Worm (Caenorhabditis elegans) whole organism, mixed stage, embryonic: ENCODE results near the gene trxr-2.

Experiments
- M03D4.4 ChIP-seq: sonication (generic microtip); optimal IDR thresholded peaks from 2 replicates; lab custom pipeline; 2017; ENCODE audit warnings: mild to moderate bottlenecking, missing genetic modification characterization, missing compliant biosample characterization
- bed-3 ChIP-seq: fragments of 200-800 bp; sonication (Bioruptor generic); optimal IDR thresholded peaks from 3 replicates; lab custom pipeline; 2018; ENCODE audit warnings: mild to moderate bottlenecking, missing genetic modification characterization, moderate library complexity, missing compliant biosample characterization
- blmp-1 ChIP-seq: fragments of 150-350 bp; optimal IDR thresholded peaks from 2 replicates; lab custom pipeline; 2014; ENCODE audit warnings: missing biosample characterization, missing genetic modification characterization
- ceh-39 ChIP-seq: fragments of 150-350 bp; optimal IDR thresholded peaks from 2 replicates; lab custom pipeline; 2014; ENCODE audit warnings: missing biosample characterization, missing genetic modification characterization
- ceh-43 ChIP-seq: fragments of 200-800 bp; sonication (Bioruptor generic); optimal IDR thresholded peaks from 2 replicates; lab custom pipeline; 2018; ENCODE audit warnings: mild to moderate bottlenecking, missing genetic modification characterization, moderate library complexity, missing compliant biosample characterization
- ceh-83 ChIP-seq: fragments of 200-800 bp; sonication (Bioruptor generic); optimal IDR thresholded peaks from 2 replicates; lab custom pipeline; 2018; ENCODE audit warnings: mild to moderate bottlenecking, missing genetic modification characterization, missing compliant biosample characterization
- ces-1 ChIP-seq: fragments of 150-350 bp; optimal IDR thresholded peaks from 2 replicates; lab custom pipeline; 2014; ENCODE audit warnings: missing biosample characterization, missing genetic modification reagents, missing genetic modification characterization
- cnd-1 ChIP-seq: fragments of 200-800 bp; sonication (Bioruptor generic); optimal IDR thresholded peaks from 2 replicates; lab custom pipeline; 2018; ENCODE audit warnings: mild to moderate bottlenecking, missing genetic modification characterization, missing compliant biosample characterization
- drap-1 ChIP-seq: fragments of 200-800 bp; sonication (Bioruptor generic); optimal IDR thresholded peaks from 3 replicates; lab custom pipeline; 2018; ENCODE audit warnings: mild to moderate bottlenecking, missing genetic modification characterization, missing compliant biosample characterization
- elt-1 ChIP-seq: sonication (generic microtip); optimal IDR thresholded peaks from 2 replicates; lab custom pipeline; 2017; ENCODE audit warnings: missing genetic modification characterization, mild to moderate bottlenecking, missing compliant biosample characterization, antibody characterized with exemption, moderate library complexity, borderline replicate concordance; ENCODE audit not compliant: insufficient read depth
- elt-3 ChIP-seq: fragments of 150-350 bp; optimal IDR thresholded peaks from 2 replicates; lab custom pipeline; 2014; ENCODE audit warnings: missing biosample characterization, missing genetic modification characterization
- flh-1 ChIP-seq: fragments of 200-800 bp; sonication (Bioruptor generic); optimal IDR thresholded peaks from 2 replicates; lab custom pipeline; 2018; ENCODE audit warnings: mild to moderate bottlenecking, missing genetic modification characterization, moderate library complexity, missing compliant biosample characterization
- ham-2 ChIP-seq: fragments of 200-800 bp; sonication (Bioruptor generic); optimal IDR thresholded peaks from 2 replicates; lab custom pipeline; 2018; ENCODE audit warnings: mild to moderate bottlenecking, missing genetic modification characterization, missing compliant biosample characterization
- hlh-1 ChIP-seq: fragments of 150-350 bp; optimal IDR thresholded peaks from 2 replicates; lab custom pipeline; 2014; ENCODE audit warnings: missing biosample characterization, missing genetic modification reagents, missing genetic modification characterization
- lin-13 ChIP-seq: fragments of 150-350 bp; optimal IDR thresholded peaks from 2 replicates; lab custom pipeline; 2014; ENCODE audit warnings: missing biosample characterization, missing genetic modification characterization
- lin-32 ChIP-seq: fragments of 200-800 bp; sonication (Bioruptor generic); optimal IDR thresholded peaks from 2 replicates; lab custom pipeline; 2018; ENCODE audit warnings: mild to moderate bottlenecking, missing genetic modification characterization, missing compliant biosample characterization
- lsy-2 ChIP-seq: fragments of 150-350 bp; optimal IDR thresholded peaks from 2 replicates; lab custom pipeline; 2014; ENCODE audit warnings: missing biosample characterization, missing genetic modification characterization
- mab-5 ChIP-seq: fragments of 150-350 bp; optimal IDR thresholded peaks from 2 replicates; lab custom pipeline; 2014; ENCODE audit warnings: missing biosample characterization, missing genetic modification characterization
- mep-1 ChIP-seq: fragments of 150-350 bp; optimal IDR thresholded peaks from 2 replicates; lab custom pipeline; 2017; ENCODE audit warnings: missing biosample characterization, missing genetic modification reagents, missing genetic modification characterization, inconsistent platforms
- mls-2 ChIP-seq: sonication (generic microtip); optimal IDR thresholded peaks from 2 replicates; lab custom pipeline; 2016; ENCODE audit warnings: mild to moderate bottlenecking, missing genetic modification characterization, moderate library complexity, missing compliant biosample characterization
- nhr-12 ChIP-seq: fragments of 150-350 bp; optimal IDR thresholded peaks from 2 replicates; lab custom pipeline; 2014; ENCODE audit warnings: missing biosample characterization, missing genetic modification characterization
- nhr-2 ChIP-seq: fragments of 150-350 bp; optimal IDR thresholded peaks from 2 replicates; lab custom pipeline; 2014; ENCODE audit warnings: missing biosample characterization, missing genetic modification characterization
- nhr-237 ChIP-seq: fragments of 150-350 bp; optimal IDR thresholded peaks from 2 replicates; lab custom pipeline; 2014; ENCODE audit warnings: missing biosample characterization, missing genetic modification characterization
- nhr-28 ChIP-seq: fragments of 150-350 bp; optimal IDR thresholded peaks from 2 replicates; lab custom pipeline; 2014; ENCODE audit warnings: missing biosample characterization, missing genetic modification characterization
- nhr-76 ChIP-seq: sonication (generic microtip); optimal IDR thresholded peaks from 2 replicates; lab custom pipeline; 2017; ENCODE audit warnings: missing biosample characterization, missing genetic modification characterization
- pha-4 ChIP-seq: fragments of 150-350 bp; optimal IDR thresholded peaks from 2 replicates; lab custom pipeline; 2018; ENCODE audit warnings: missing biosample characterization, missing genetic modification reagents, missing genetic modification characterization
- sem-2 ChIP-seq: fragments of 200-800 bp; sonication (Bioruptor generic); optimal IDR thresholded peaks from 2 replicates; lab custom pipeline; 2018; ENCODE audit warnings: mild to moderate bottlenecking, missing genetic modification characterization, missing compliant biosample characterization
- snpc-4 ChIP-seq: fragments of 150-350 bp; optimal IDR thresholded peaks from 2 replicates; lab custom pipeline; 2014; ENCODE audit warnings: missing biosample characterization, missing genetic modification characterization
- sptf-1 ChIP-seq: sonication (generic microtip); optimal IDR thresholded peaks from 2 replicates; lab custom pipeline; 2017; ENCODE audit warnings: mild to moderate bottlenecking, missing genetic modification characterization, moderate library complexity, missing compliant biosample characterization
- tbx-8 ChIP-seq: fragments of 200-800 bp; sonication (Bioruptor generic); optimal IDR thresholded peaks from 2 replicates; lab custom pipeline; 2018; ENCODE audit warnings: mild to moderate bottlenecking, missing genetic modification characterization, moderate library complexity, missing compliant biosample characterization
- unc-120 ChIP-seq: sonication (generic microtip); optimal IDR thresholded peaks from 2 replicates; lab custom pipeline; 2017; ENCODE audit warnings: missing genetic modification characterization, missing compliant biosample characterization; ENCODE audit not compliant: poor library complexity, severe bottlenecking
- unc-39 ChIP-seq: fragments of 150-350 bp; optimal IDR thresholded peaks from 2 replicates; lab custom pipeline; 2014; ENCODE audit warnings: missing biosample characterization, missing genetic modification characterization
- unc-62 ChIP-seq: fragments of 150-350 bp; optimal IDR thresholded peaks from 2 replicates; lab custom pipeline; 2014; ENCODE audit warnings: missing biosample characterization, missing genetic modification reagents, missing genetic modification characterization
- zip-8 ChIP-seq: fragments of 150-350 bp; optimal IDR thresholded peaks from 2 replicates; lab custom pipeline; 2014; ENCODE audit warnings: missing biosample characterization, missing genetic modification characterization
- ztf-11 ChIP-seq: fragments of 150-350 bp; optimal IDR thresholded peaks from 2 replicates; lab custom pipeline; 2014; ENCODE audit warnings: missing biosample characterization, missing genetic modification characterization

The trxr-2 gene

ce11 chrIII:8913469-8913868 lies at the start of gene trxr-2:
trxr-2 (plus strand) TSS chrIII:8913769.
- TF ChIP-seq bed-3 (no peak), nhr-28 (tag; lab: Kevin White, UChicago) (no peak), sptf-1 (tag; lab: Kevin White, UChicago) (no peak), unc-62 (no peak), nhr-2 (tag; lab: Kevin White, UChicago) (no peak), elt-1 (tag; lab: Kevin White, UChicago) (no peak), nhr-237 (tag; lab: Kevin White, UChicago) (no peak), hlh-1 (no peak), sem-2 (no peak), elt-3 (tag; lab: Kevin White, UChicago) (no peak)

ce11 chrIII:8865294-8865766 lies 48.2 kb upstream of the trxr-2 start:
- TF ChIP-seq nhr-76 (tag; lab: Kevin White, UChicago) = no peak
- no peak for TF ChIP-seq ceh-39 (tag; lab: Kevin White, UChicago)
- TF ChIP-seq hlh-1 = peak; percentile 70
- TF ChIP-seq unc-39 (tag; lab: Kevin White, UChicago) = no peak
- peak; percentile 74 for TF ChIP-seq drap-1 (GFP tag; lab: Kevin White, UChicago)
- TF ChIP-seq lsy-2 (tag; lab: Kevin White, UChicago) = no peak
- no peak for TF ChIP-seq nhr-237 (tag; lab: Kevin White, UChicago)
- no peak for TF ChIP-seq ztf-11 (tag; lab: Kevin White, UChicago)
- peak; percentile 60 for TF ChIP-seq M03D4.4
- peak; percentile 50 for TF ChIP-seq ham-2 (GFP tag; lab: Kevin White, UChicago)
- peak; percentile 60 for TF ChIP-seq unc-62
- no peak for TF ChIP-seq tbx-8 (GFP tag; lab: Kevin White, UChicago)
- TF ChIP-seq unc-120 (tag; lab: Kevin White, UChicago) = peak; percentile 84
- TF ChIP-seq lin-13 (tag; lab: Kevin White, UChicago) = peak; percentile 39
- TF ChIP-seq ceh-83 = no peak
- no peak for TF ChIP-seq blmp-1
- peak; percentile 38 for TF ChIP-seq cnd-1 (tag; lab: Kevin White, UChicago)
- TF ChIP-seq zip-8 (tag; lab: Kevin White, UChicago) = no peak
- TF ChIP-seq nhr-12 = no peak
- no peak for TF ChIP-seq sem-2
- TF ChIP-seq nhr-2 (tag; lab: Kevin White, UChicago) = no peak
- TF ChIP-seq bed-3 = no peak
- no peak for TF ChIP-seq mep-1
- TF ChIP-seq sptf-1 (tag; lab: Kevin White, UChicago) = peak; percentile 57
- TF ChIP-seq ces-1 (GFP tag; lab: Kevin White, UChicago) = no peak
- no peak for TF ChIP-seq elt-3 (tag; lab: Kevin White, UChicago)
- no peak for TF ChIP-seq nhr-28 (tag; lab: Kevin White, UChicago)
- TF ChIP-seq flh-1 = no peak
- no peak for TF ChIP-seq snpc-4 (tag; lab: Kevin White, UChicago)
- no peak for TF ChIP-seq elt-1 (tag; lab: Kevin White, UChicago)
- no peak for TF ChIP-seq ceh-43 (GFP tag; lab: Kevin White, UChicago)
- TF ChIP-seq lin-32 (GFP tag; lab: Kevin White, UChicago) = no peak
- TF ChIP-seq pha-4 (tag; lab: Kevin White, UChicago) = peak; percentile 8
- no peak for TF ChIP-seq mab-5
- TF ChIP-seq mls-2 (tag; lab: Kevin White, UChicago) = peak; percentile 17

ce11 chrIII:8866038-8866437 lies 47.5 kb upstream of the trxr-2 start:
- TF ChIP-seq drap-1 (GFP tag; lab: Kevin White, UChicago) (no peak), flh-1 (no peak), ceh-43 (GFP tag; lab: Kevin White, UChicago) (no peak), lin-32 (GFP tag; lab: Kevin White, UChicago) (no peak), ces-1 (GFP tag; lab: Kevin White, UChicago) (no peak), mep-1 (no peak), hlh-1 (no peak), M03D4.4 (no peak), pha-4 (tag; lab: Kevin White, UChicago) (no peak), nhr-12 (no peak)
